Fruit fly (Drosophila melanogaster): ENCODE measurements around the gene hng3.

Gene hng3

dm6 chr3L:793733-794320 lies 38.5 kb upstream of the hng3 start (continued):
- TF ChIP-seq CG17359 (tag; optimal IDR thresholded peaks at IDR 0.05), result peak; percentile 11
- TF ChIP-seq nmo (GFP tag; optimal IDR thresholded peaks at IDR 0.05), result no peak
- TF ChIP-seq CG7556 (GFP tag; optimal IDR thresholded peaks at IDR 0.05), result no peak
- TF ChIP-seq Med (GFP tag), result peak; percentile 65
- no peak for TF ChIP-seq Six4 (GFP tag; optimal IDR thresholded peaks at IDR 0.05)
- TF ChIP-seq gem (tag; optimal IDR thresholded peaks at IDR 0.05), result peak; percentile 39
- TF ChIP-seq wdn (GFP tag; IDR thresholded peaks at IDR 0.05), result no peak
- 0 out of 3 replicates have a peak, but pooled peaks have one; percentile 28 for TF ChIP-seq so (GFP tag; IDR thresholded peaks at IDR 0.05)
- TF ChIP-seq CG15269 (tag; optimal IDR thresholded peaks at IDR 0.05), result peak; percentile 23
- TF ChIP-seq Oaz (GFP tag; IDR thresholded peaks at IDR 0.05), result 0 out of 2 replicates have a peak, but pooled peaks have one; percentile 15
- no peak for TF ChIP-seq CG4282 (GFP tag; optimal IDR thresholded peaks at IDR 0.05)
- peak; percentile 51 for TF ChIP-seq CG15479 (GFP tag; optimal IDR thresholded peaks at IDR 0.05)
- peak; percentile 18 for TF ChIP-seq CG11504 (tag; optimal IDR thresholded peaks at IDR 0.05)
- no peak for TF ChIP-seq sima (GFP tag; optimal IDR thresholded peaks at IDR 0.05)
- no peak for TF ChIP-seq org-1 (GFP tag; optimal IDR thresholded peaks at IDR 0.05)
- no peak for TF ChIP-seq prd (optimal IDR thresholded peaks at IDR 0.05)
- TF ChIP-seq prd (GFP tag; IDR thresholded peaks at IDR 0.05), result peak; percentile 8; the same call in 1 of the 3 replicates
- TF ChIP-seq CG14441 (GFP tag; IDR thresholded peaks at IDR 0.05), result no peak
- no peak for TF ChIP-seq Ssrp (tag; optimal IDR thresholded peaks at IDR 0.05)
- TF ChIP-seq lola (GFP tag; optimal IDR thresholded peaks at IDR 0.05), result no peak
- TF ChIP-seq vnd (GFP tag; IDR thresholded peaks at IDR 0.05; ENCODE audit: partially characterized antibody), result no peak
- TF ChIP-seq CG12391 (tag; optimal IDR thresholded peaks at IDR 0.05), result peak; percentile 2
- no peak for TF ChIP-seq CG34376 (GFP tag; optimal IDR thresholded peaks at IDR 0.05)
- TF ChIP-seq Chrac-16 (GFP tag; optimal IDR thresholded peaks at IDR 0.05), result no peak
- TF ChIP-seq gro (GFP tag; optimal IDR thresholded peaks at IDR 0.05), result no peak
- no peak for TF ChIP-seq CG14710 (tag; optimal IDR thresholded peaks at IDR 0.05)
- TF ChIP-seq CG1603 (tag; optimal IDR thresholded peaks at IDR 0.05), result peak; percentile 12
- peak; percentile 35; the same call in 1 of the 3 replicates for TF ChIP-seq CG17361 (GFP tag; IDR thresholded peaks at IDR 0.05)
- TF ChIP-seq Optix (GFP tag; IDR thresholded peaks at IDR 0.05), result 0 out of 3 replicates have a peak, but pooled peaks have one; percentile 11
- no peak for TF ChIP-seq CG1602 (GFP tag; optimal IDR thresholded peaks at IDR 0.05)
- TF ChIP-seq CG11696 (GFP tag; IDR thresholded peaks at IDR 0.05), result no peak
- TF ChIP-seq slbo (GFP tag; IDR thresholded peaks at IDR 0.05), result no peak
- 0 out of 3 replicates have a peak, but pooled peaks have one; percentile 28 for TF ChIP-seq otp (GFP tag; IDR thresholded peaks at IDR 0.05)
- peak in 1 of 2 experiments; percentile 41 for TF ChIP-seq Hr51 (GFP tag; optimal IDR thresholded peaks at IDR 0.05)
- 0 out of 3 replicates have a peak, but pooled peaks have one; percentile 38 for TF ChIP-seq ken (GFP tag; IDR thresholded peaks at IDR 0.05)
- TF ChIP-seq Pdp1 (GFP tag; optimal IDR thresholded peaks at IDR 0.05), result no peak
- no peak for TF ChIP-seq zen2 (GFP tag; IDR thresholded peaks at IDR 0.05; ENCODE audit: partially characterized antibody)
- no peak for TF ChIP-seq CG12744 (GFP tag; optimal IDR thresholded peaks at IDR 0.05)
- TF ChIP-seq sna (GFP tag; IDR thresholded peaks at IDR 0.05; ENCODE audit: partially characterized antibody), result no peak
- TF ChIP-seq al (GFP tag; IDR thresholded peaks at IDR 0.05), result no peak
- peak; percentile 13 for TF ChIP-seq CG12769 (tag; optimal IDR thresholded peaks at IDR 0.05)
- no peak for TF ChIP-seq CG10654 (GFP tag; optimal IDR thresholded peaks at IDR 0.05)
- TF ChIP-seq chif (GFP tag; optimal IDR thresholded peaks at IDR 0.05), result peak in 1 of 2 experiments; percentile 4
- TF ChIP-seq Aef1 (GFP tag; IDR thresholded peaks at IDR 0.05), result no peak
- 0 out of 2 replicates have a peak, but pooled peaks have one; percentile 15 for TF ChIP-seq CG6689 (GFP tag; IDR thresholded peaks at IDR 0.05)
- no peak for TF ChIP-seq CG8359 (GFP tag; optimal IDR thresholded peaks at IDR 0.05; ENCODE audit: borderline replicate concordance)
- TF ChIP-seq CG4820 (GFP tag; optimal IDR thresholded peaks at IDR 0.05), result no peak
- TF ChIP-seq tll (GFP tag; optimal IDR thresholded peaks at IDR 0.05), result no peak

Data from whole organism, embryonic.